Fruit fly (Drosophila melanogaster): ENCODE measurements around the gene CG42449.

dm6 chrX:5695035-5695434 is 12.0 kb downstream of the CG42449 start, which contains the start of gene CG3149:
- TF ChIP-seq lz (GFP tag; optimal IDR thresholded peaks at IDR 0.05) (no peak), Sox15 (GFP tag; optimal IDR thresholded peaks at IDR 0.05) (no peak), CG34406 (GFP tag; optimal IDR thresholded peaks at IDR 0.05) (no peak)
